Worm (Caenorhabditis elegans): ENCODE measurements around the gene nhr-223.

nhr-223 gene

DNA sequence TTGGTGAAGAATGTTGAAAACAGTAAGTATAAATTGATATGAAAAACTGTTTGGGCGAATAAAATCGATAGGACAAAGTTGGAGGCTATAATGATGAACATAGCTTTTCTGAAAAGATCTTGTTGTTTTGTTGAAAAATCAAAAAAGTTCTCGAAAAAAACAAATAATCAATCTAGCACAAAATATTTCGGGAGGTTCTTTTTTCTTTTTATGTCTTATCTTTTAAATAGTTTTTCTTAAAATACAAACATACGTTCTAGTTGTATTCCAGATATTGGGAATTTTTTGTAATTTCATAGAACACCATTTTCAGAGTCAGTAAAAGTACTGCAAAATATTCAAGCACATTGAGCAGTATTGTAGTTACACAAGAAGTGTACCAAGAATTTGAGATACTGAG is 33.7 kb downstream of the nhr-223 start, which contains the start of gene srbc-55:
Gene srbc-55, minus strand, starts transcription at position 101 of the 400 bp plus-strand sequence.
- no peak for TF ChIP-seq unc-62 (GFP tag; optimal IDR thresholded peaks at IDR 0.05)

ce11 chrV:15831586-15831985 is 35.4 kb downstream of the nhr-223 start, which contains the start of gene srbc-56:
TSS of gene srbc-56 (minus strand) at chrV:15831686.
- TF ChIP-seq unc-62 (GFP tag; optimal IDR thresholded peaks at IDR 0.05), result no peak

- TF ChIP-seq unc-62 (GFP tag; optimal IDR thresholded peaks at IDR 0.05), result no peak
Observed at ce11 chrV:15833622-15834021, 37.4 kb downstream of the nhr-223 start, which contains the start of gene srbc-54. TSS of gene srbc-54 (minus strand) at chrV:15833722.

ce11 chrV:15841095-15841494 is 44.9 kb downstream of the nhr-223 start, which contains the start of gene srh-149:
TSS of gene srh-149 (minus strand) at chrV:15841195.
- TF ChIP-seq unc-62 (GFP tag; optimal IDR thresholded peaks at IDR 0.05), result no peak

Measured in whole organism, dauer.